Worm (Caenorhabditis elegans) whole organism, L3 larva: ENCODE measurements around the gene F58D12.3.
"Not testable (repeated sequence)": the region's sequence is repeated elsewhere in the genome, so short reads cannot be mapped to it uniquely, and the experiment has no call there.

ENCODE experiments used
- R02D3.7 ChIP-seq: fragments of 150-350 bp; optimal IDR thresholded peaks from 2 replicates; lab custom pipeline; 2014; ENCODE audit warnings: missing biosample characterization, missing genetic modification characterization
- ZK546.5 ChIP-seq: sonication (generic microtip); optimal IDR thresholded peaks from 2 replicates; lab custom pipeline; 2017; ENCODE audit warnings: missing biosample characterization, missing genetic modification characterization
- ceh-28 ChIP-seq: fragments of 150-350 bp; optimal IDR thresholded peaks from 2 replicates; lab custom pipeline; 2014; ENCODE audit warnings: missing biosample characterization, missing genetic modification reagents, missing genetic modification characterization
- ceh-82 ChIP-seq: fragments of 150-350 bp; optimal IDR thresholded peaks from 2 replicates; lab custom pipeline; 2014; ENCODE audit warnings: missing biosample characterization, missing genetic modification characterization
- ceh-9 ChIP-seq: sonication (generic microtip); optimal IDR thresholded peaks from 2 replicates; lab custom pipeline; 2018; ENCODE audit warnings: missing biosample characterization, missing genetic modification characterization
- daf-12 ChIP-seq: fragments of 150-350 bp; optimal IDR thresholded peaks from 2 replicates; lab custom pipeline; 2014; ENCODE audit warnings: missing biosample characterization, missing genetic modification reagents, missing genetic modification characterization
- egl-27 ChIP-seq: sonication (generic microtip); optimal IDR thresholded peaks from 4 replicates; lab custom pipeline; 2017; ENCODE audit warnings: missing biosample characterization, missing genetic modification reagents, missing genetic modification characterization
- egl-5 ChIP-seq: fragments of 150-350 bp; optimal IDR thresholded peaks from 2 replicates; lab custom pipeline; 2017; ENCODE audit warnings: missing biosample characterization, missing genetic modification reagents, missing genetic modification characterization, inconsistent platforms
- elt-1 ChIP-seq: fragments of 150-350 bp; optimal IDR thresholded peaks from 2 replicates; lab custom pipeline; 2014; ENCODE audit warnings: missing biosample characterization, missing genetic modification characterization
- elt-2 ChIP-seq: sonication (generic microtip); optimal IDR thresholded peaks from 2 replicates; lab custom pipeline; 2016; ENCODE audit warnings: missing genetic modification reagents, mild to moderate bottlenecking, missing genetic modification characterization, missing compliant biosample characterization
- elt-3 ChIP-seq, 3 experiments: fragments of 150-350 bp in 1 of 3; sonication (generic microtip) in 2 of 3; optimal IDR thresholded peaks; 2 replicates in 2 of 3; 4 replicates in 1 of 3; lab custom pipeline; 2014 to 2017; ENCODE audit warnings: missing biosample characterization in 3 of 3, missing genetic modification characterization in 3 of 3
- eor-1 ChIP-seq, 2 experiments: fragments of 150-350 bp; optimal IDR thresholded peaks; 2 replicates each; lab custom pipeline; 2014 to 2018; ENCODE audit warnings: missing biosample characterization in 2 of 2, missing genetic modification characterization in 2 of 2
- fkh-10 ChIP-seq: sonication (generic microtip); optimal IDR thresholded peaks from 2 replicates; lab custom pipeline; 2017; ENCODE audit warnings: missing biosample characterization, missing genetic modification reagents, missing genetic modification characterization
- fos-1 ChIP-seq: fragments of 150-350 bp; optimal IDR thresholded peaks from 2 replicates; lab custom pipeline; 2014; ENCODE audit warnings: missing biosample characterization, missing genetic modification characterization
- hmg-11 ChIP-seq: sonication (generic microtip); optimal IDR thresholded peaks from 2 replicates; lab custom pipeline; 2016; ENCODE audit warnings: missing genetic modification characterization, missing compliant biosample characterization
- jun-1 ChIP-seq: fragments of 150-350 bp; optimal IDR thresholded peaks from 2 replicates; lab custom pipeline; 2014; ENCODE audit warnings: missing biosample characterization, missing genetic modification reagents, missing genetic modification characterization
- lin-15B ChIP-seq: fragments of 150-350 bp; optimal IDR thresholded peaks from 2 replicates; lab custom pipeline; 2014; ENCODE audit warnings: missing biosample characterization, missing genetic modification characterization
- lin-39 ChIP-seq: fragments of 150-350 bp; optimal IDR thresholded peaks from 2 replicates; lab custom pipeline; 2018; ENCODE audit warnings: missing biosample characterization, missing genetic modification reagents, missing genetic modification characterization
- lsy-12 ChIP-seq: sonication (generic microtip); optimal IDR thresholded peaks from 2 replicates; lab custom pipeline; 2016; ENCODE audit warnings: mild to moderate bottlenecking, missing genetic modification characterization, missing compliant biosample characterization
- mdl-1 ChIP-seq: fragments of 150-350 bp; optimal IDR thresholded peaks from 2 replicates; lab custom pipeline; 2014; ENCODE audit warnings: missing biosample characterization, missing genetic modification characterization
- mml-1 ChIP-seq: fragments of 150-350 bp; sonication (generic microtip); optimal IDR thresholded peaks from 3 replicates; lab custom pipeline; 2014; ENCODE audit warnings: missing biosample characterization, missing genetic modification characterization
- nfya-1 ChIP-seq: sonication (generic microtip); optimal IDR thresholded peaks from 2 replicates; lab custom pipeline; 2017; ENCODE audit warnings: missing genetic modification characterization, mild to moderate bottlenecking, missing compliant biosample characterization, antibody characterized with exemption, moderate library complexity; ENCODE audit not compliant: insufficient read depth
- nhr-11 ChIP-seq: fragments of 150-350 bp; optimal IDR thresholded peaks from 2 replicates; lab custom pipeline; 2014; ENCODE audit warnings: missing biosample characterization, missing genetic modification characterization
- nhr-12 ChIP-seq: fragments of 150-350 bp; optimal IDR thresholded peaks from 2 replicates; lab custom pipeline; 2014; ENCODE audit warnings: missing biosample characterization, missing genetic modification characterization
- nhr-23 ChIP-seq: fragments of 150-350 bp; optimal IDR thresholded peaks from 2 replicates; lab custom pipeline; 2014; ENCODE audit warnings: missing biosample characterization, missing genetic modification reagents, missing genetic modification characterization
- nhr-25 ChIP-seq: sonication (generic microtip); optimal IDR thresholded peaks from 2 replicates; lab custom pipeline; 2017; ENCODE audit warnings: missing biosample characterization, missing genetic modification characterization
- nhr-28 ChIP-seq: fragments of 150-350 bp; optimal IDR thresholded peaks from 2 replicates; lab custom pipeline; 2014; ENCODE audit warnings: missing biosample characterization, missing genetic modification characterization
- nhr-43 ChIP-seq: sonication (generic microtip); optimal IDR thresholded peaks from 2 replicates; lab custom pipeline; 2016; ENCODE audit warnings: mild to moderate bottlenecking, missing genetic modification characterization, missing compliant biosample characterization; ENCODE audit not compliant: poor library complexity, severe bottlenecking
- nhr-67 ChIP-seq: fragments of 150-350 bp; optimal IDR thresholded peaks from 2 replicates; lab custom pipeline; 2014; ENCODE audit warnings: missing biosample characterization, missing genetic modification characterization
- nhr-76 ChIP-seq: fragments of 150-350 bp; sonication (generic microtip); optimal IDR thresholded peaks from 5 replicates; lab custom pipeline; 2014; ENCODE audit warnings: missing biosample characterization, missing genetic modification characterization
- nhr-77 ChIP-seq: fragments of 150-350 bp; optimal IDR thresholded peaks from 2 replicates; lab custom pipeline; 2014; ENCODE audit warnings: missing biosample characterization, missing genetic modification characterization
- pha-4 ChIP-seq: fragments of 150-350 bp; optimal IDR thresholded peaks from 2 replicates; lab custom pipeline; 2014; ENCODE audit warnings: missing biosample characterization, missing genetic modification reagents, missing genetic modification characterization
- pqm-1 ChIP-seq: fragments of 150-350 bp; optimal IDR thresholded peaks from 2 replicates; lab custom pipeline; 2017; ENCODE audit warnings: missing biosample characterization, missing genetic modification characterization, inconsistent platforms
- skn-1 ChIP-seq: fragments of 150-350 bp; optimal IDR thresholded peaks from 2 replicates; lab custom pipeline; 2014; ENCODE audit warnings: missing biosample characterization, missing genetic modification characterization
- snpc-4 ChIP-seq: fragments of 150-350 bp; optimal IDR thresholded peaks from 2 replicates; lab custom pipeline; 2014; ENCODE audit warnings: missing biosample characterization, missing genetic modification characterization
- tbx-2 ChIP-seq: sonication (generic microtip); optimal IDR thresholded peaks from 2 replicates; lab custom pipeline; 2016; ENCODE audit warnings: mild to moderate bottlenecking, missing genetic modification characterization, missing compliant biosample characterization
- unc-62 ChIP-seq: fragments of 150-350 bp; sonication (generic microtip); optimal IDR thresholded peaks from 4 replicates; lab custom pipeline; 2014; ENCODE audit warnings: missing biosample characterization, missing genetic modification reagents, missing genetic modification characterization
- ztf-11 ChIP-seq: fragments of 150-350 bp; optimal IDR thresholded peaks from 2 replicates; lab custom pipeline; 2014; ENCODE audit warnings: missing biosample characterization, missing genetic modification characterization
- ztf-4 ChIP-seq: fragments of 150-350 bp; optimal IDR thresholded peaks from 2 replicates; lab custom pipeline; 2014; ENCODE audit warnings: missing biosample characterization, missing genetic modification characterization

F58D12.3 gene

ce11 chrV:14028256-14028743 lies 29.3 kb upstream of the F58D12.3 start (continued):
- no peak for TF ChIP-seq pha-4
- TF ChIP-seq ztf-11 (tag; lab: Kevin White, UChicago): no peak
- TF ChIP-seq elt-1 (tag; lab: Kevin White, UChicago): no peak
- TF ChIP-seq lin-39 (tag; lab: Kevin White, UChicago): no peak
- no peak for TF ChIP-seq mdl-1 (tag; lab: Kevin White, UChicago)
- no peak for TF ChIP-seq elt-3 (tag; optimal IDR thresholded peaks at IDR 0.05; lab: Kevin White, UChicago)
- no peak for TF ChIP-seq fkh-10 (GFP tag; lab: Kevin White, UChicago)
- TF ChIP-seq nhr-11 (tag; lab: Kevin White, UChicago): no peak
- no peak for TF ChIP-seq jun-1 (tag; lab: Kevin White, UChicago)
- peak; percentile 14 for TF ChIP-seq nhr-23 (tag; lab: Kevin White, UChicago)
- TF ChIP-seq mml-1 (tag; lab: Kevin White, UChicago): no peak
- no peak for TF ChIP-seq ceh-82
- no peak for TF ChIP-seq ZK546.5
- peak; percentile 21 for TF ChIP-seq R02D3.7 (tag; lab: Kevin White, UChicago)
- TF ChIP-seq nhr-67 (tag; lab: Kevin White, UChicago): no peak
- peak; percentile 22 for TF ChIP-seq lin-15B (tag; lab: Kevin White, UChicago)
- TF ChIP-seq daf-12 (tag; lab: Kevin White, UChicago): no peak
- no peak for TF ChIP-seq nhr-28
- peak; percentile 24 for TF ChIP-seq pqm-1 (tag; lab: Kevin White, UChicago)
- TF ChIP-seq fos-1: no peak
- TF ChIP-seq ceh-9: no peak
- TF ChIP-seq, all 47 proteins: peak for 13

- TF ChIP-seq elt-3 (tag; optimal IDR thresholded peaks at IDR 0.05; lab: Kevin White, UChicago) (no peak), egl-27 (no peak), nfya-1 (tag; lab: Kevin White, UChicago) (no peak), fos-1 (no peak), unc-62 (GFP tag; lab: Kevin White, UChicago) (no peak), nhr-12 (tag; lab: Kevin White, UChicago) (no peak)
- TF ChIP-seq, all 47 proteins: peak for 0
Observed at ce11 chrV:14033649-14034048, 24.0 kb upstream of the F58D12.3 start, which contains the start of gene ins-10. Gene ins-10, plus strand, starts transcription at chrV:14033949.

ce11 chrV:14038328-14039084 lies 19.1 kb upstream of the F58D12.3 start, which contains the start of gene vps-39:
Gene vps-39, minus strand, starts transcription at chrV:14038378.
- TF ChIP-seq hmg-11 (tag; lab: Kevin White, UChicago) (peak; percentile 49), nhr-43 (tag; lab: Kevin White, UChicago) (peak; percentile 20), R02D3.7 (tag; lab: Kevin White, UChicago) (peak; percentile 50), lin-15B (tag; lab: Kevin White, UChicago) (peak; percentile 28), elt-2 (tag; lab: Kevin White, UChicago) (peak; percentile 24)

ce11 chrV:14049274-14049673 lies 8.4 kb upstream of the F58D12.3 start, which contains the start of gene F58D12.1:
Gene F58D12.1, plus strand, starts transcription at chrV:14049574.
- not testable (repeated sequence) for TF ChIP-seq unc-62 (GFP tag; lab: Kevin White, UChicago); nhr-23 (tag; lab: Kevin White, UChicago); nhr-67 (tag; lab: Kevin White, UChicago)

DNA sequence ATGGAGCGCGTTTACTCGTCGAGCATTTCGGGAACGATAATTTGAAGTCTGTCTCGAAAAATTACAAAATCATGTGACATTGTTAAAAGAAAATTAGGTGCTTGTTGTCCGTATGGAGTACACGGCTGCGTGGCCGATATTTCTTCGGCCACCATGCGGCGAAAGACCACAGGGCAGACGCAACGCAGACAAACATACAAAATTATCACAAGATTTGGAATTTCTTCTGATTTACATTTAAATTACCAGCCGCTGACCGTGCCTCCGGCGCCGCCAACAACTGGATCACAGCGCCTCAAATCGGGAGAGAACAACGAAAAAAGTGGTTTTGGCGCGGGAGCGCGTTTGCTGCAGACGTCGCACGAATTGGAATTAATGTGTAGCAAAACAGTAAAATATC lies 2.5 kb upstream of the F58D12.3 start:
- TF ChIP-seq lsy-12: peak; percentile 94
- TF ChIP-seq R02D3.7 (tag; lab: Kevin White, UChicago): peak; percentile 80
- peak; percentile 97 for TF ChIP-seq nhr-23 (tag; lab: Kevin White, UChicago)
- peak; percentile 50 for TF ChIP-seq fkh-10 (GFP tag; lab: Kevin White, UChicago)
- TF ChIP-seq nhr-28: peak; percentile 41
- TF ChIP-seq egl-5 (tag; lab: Kevin White, UChicago): peak; percentile 35
- TF ChIP-seq skn-1 (tag; lab: Kevin White, UChicago): peak; percentile 18
- peak; percentile 39 for TF ChIP-seq unc-62 (GFP tag; lab: Kevin White, UChicago)
- peak; percentile 52 for TF ChIP-seq elt-1 (tag; lab: Kevin White, UChicago)
- peak; percentile 77 for TF ChIP-seq pha-4
- TF ChIP-seq ceh-28: peak; percentile 86
- peak; percentile 87 for TF ChIP-seq jun-1 (tag; lab: Kevin White, UChicago)
- peak; percentile 77 for TF ChIP-seq elt-2 (tag; lab: Kevin White, UChicago)
- peak; percentile 25 for TF ChIP-seq mdl-1 (tag; lab: Kevin White, UChicago)
- TF ChIP-seq nhr-25 (tag; lab: Kevin White, UChicago): peak; percentile 96
- peak; percentile 82 for TF ChIP-seq lin-15B (tag; lab: Kevin White, UChicago)
- TF ChIP-seq nhr-76 (tag; lab: Kevin White, UChicago): peak; percentile 10
- peak; percentile 65 for TF ChIP-seq pqm-1 (tag; lab: Kevin White, UChicago)
- TF ChIP-seq egl-27: peak; percentile 16
- peak; percentile 75 for TF ChIP-seq ceh-82
- TF ChIP-seq snpc-4 (tag; lab: Kevin White, UChicago): peak; percentile 93
- TF ChIP-seq ztf-4 (tag; lab: Kevin White, UChicago): peak; percentile 28
- TF ChIP-seq lin-39 (tag; lab: Kevin White, UChicago): peak; percentile 94
- peak; percentile 39 for TF ChIP-seq nhr-77
- TF ChIP-seq eor-1 (tag; optimal IDR thresholded peaks at IDR 0.05; lab: Kevin White, UChicago): peak in 1 of 2 experiments; percentile 23
- TF ChIP-seq nhr-43 (tag; lab: Kevin White, UChicago): peak; percentile 98
- TF ChIP-seq tbx-2 (tag; lab: Kevin White, UChicago): peak; percentile 90
- TF ChIP-seq nfya-1 (tag; lab: Kevin White, UChicago): peak; percentile 87
- TF ChIP-seq, all 47 proteins: peak for 28; not testable (repeated sequence) for 19
